Worm (Caenorhabditis elegans) whole organism, L4 larva: Measurements from ENCODE around the gene K09A9.8.

Source experiments
- ZK546.5 ChIP-seq, 2 experiments: sonication (generic microtip); optimal IDR thresholded peaks; 2 replicates each; lab custom pipeline; 2017; ENCODE audit warnings: missing biosample characterization in 2 of 2, missing genetic modification characterization in 2 of 2
- hif-1 ChIP-seq, 2 experiments: sonication (generic microtip); optimal IDR thresholded peaks; 2 replicates each; lab custom pipeline; 2016 to 2017; ENCODE audit warnings: missing compliant biosample characterization in 2 of 2, missing genetic modification characterization in 2 of 2, missing genetic modification reagents in 2 of 2, missing genotype in 2 of 2, mild to moderate bottlenecking in 1 of 2
- lin-39 ChIP-seq: fragments of 150-350 bp; optimal IDR thresholded peaks from 2 replicates; lab custom pipeline; 2014; ENCODE audit warnings: missing biosample characterization, missing genetic modification reagents, missing genetic modification characterization
- mdl-1 ChIP-seq, 2 experiments: fragments of 150-350 bp in 1 of 2; sonication (generic microtip) in 1 of 2; optimal IDR thresholded peaks; 2 replicates each; lab custom pipeline; 2014 to 2017; ENCODE audit warnings: missing biosample characterization in 2 of 2, missing genetic modification characterization in 2 of 2
- mdt-29 ChIP-seq: fragments of 200-800 bp; sonication (Bioruptor generic); IDR thresholded peaks from 2 replicates; pipeline ENCODE4 v1.3.6; 2022; ENCODE audit warnings: missing genetic modification reagents, missing genetic modification characterization, missing compliant biosample characterization
- mxl-3 ChIP-seq: fragments of 200-800 bp; sonication (Bioruptor generic); optimal IDR thresholded peaks from 2 replicates; lab custom pipeline; 2018; ENCODE audit warnings: mild to moderate bottlenecking, missing genetic modification characterization, missing compliant biosample characterization
- nhr-237 ChIP-seq: sonication (generic microtip); optimal IDR thresholded peaks from 2 replicates; lab custom pipeline; 2017; ENCODE audit warnings: missing biosample characterization, missing genetic modification characterization
- nhr-76 ChIP-seq: fragments of 150-350 bp; optimal IDR thresholded peaks from 2 replicates; lab custom pipeline; 2014; ENCODE audit warnings: missing biosample characterization, missing genetic modification characterization
- nhr-77 ChIP-seq: fragments of 150-350 bp; optimal IDR thresholded peaks from 2 replicates; lab custom pipeline; 2014; ENCODE audit warnings: missing biosample characterization, missing genetic modification characterization
- pha-4 ChIP-seq, 2 experiments: fragments of 150-350 bp in 1 of 2; fragments of 200-800 bp in 1 of 2; sonication (Bioruptor generic) in 1 of 2; IDR thresholded peaks in 1 of 2; optimal IDR thresholded peaks in 1 of 2; 2 replicates each; pipeline versions ENCODE4 v1.3.6 to Lab custom; 2014 to 2022; ENCODE audit warnings: missing genetic modification characterization in 2 of 2, missing genetic modification reagents in 2 of 2, missing biosample characterization in 1 of 2, missing compliant biosample characterization in 1 of 2
- sdz-12 ChIP-seq: fragments of 200-800 bp; sonication (Bioruptor generic); optimal IDR thresholded peaks from 2 replicates; lab custom pipeline; 2018; ENCODE audit warnings: mild to moderate bottlenecking, missing genetic modification characterization, missing compliant biosample characterization
- snpc-4 ChIP-seq: fragments of 150-350 bp; optimal IDR thresholded peaks from 2 replicates; lab custom pipeline; 2014; ENCODE audit warnings: missing biosample characterization, missing genetic modification characterization
- ztf-11 ChIP-seq: fragments of 150-350 bp; optimal IDR thresholded peaks from 2 replicates; lab custom pipeline; 2014; ENCODE audit warnings: missing biosample characterization, missing genetic modification characterization

- no peak for TF ChIP-seq mxl-3 (GFP tag; lab: Kevin White, UChicago)
- no peak for TF ChIP-seq nhr-77 (tag; lab: Kevin White, UChicago)
- no peak for TF ChIP-seq nhr-76 (tag; lab: Kevin White, UChicago)
- TF ChIP-seq nhr-237 (tag; lab: Kevin White, UChicago): no peak
- TF ChIP-seq mdt-29: no peak
- TF ChIP-seq hif-1 (tag; optimal IDR thresholded peaks at IDR 0.05; lab: Kevin White, UChicago): no peak
- TF ChIP-seq pha-4 (GFP tag; IDR thresholded peaks at IDR 0.05; lab: Robert Waterston, UW): no peak
- TF ChIP-seq pha-4 (tag; optimal IDR thresholded peaks at IDR 0.05; lab: Kevin White, UChicago): no peak
- no peak for TF ChIP-seq ztf-11
- TF ChIP-seq mdl-1 (tag; optimal IDR thresholded peaks at IDR 0.05; lab: Kevin White, UChicago): no peak
- no peak for TF ChIP-seq sdz-12 (GFP tag; lab: Kevin White, UChicago)
- no peak for TF ChIP-seq ZK546.5 (tag; optimal IDR thresholded peaks at IDR 0.05; lab: Kevin White, UChicago)
- no peak for TF ChIP-seq snpc-4
- TF ChIP-seq lin-39 (tag; lab: Kevin White, UChicago): no peak
These were observed 16.8 kb upstream of the K09A9.8 start, which contains the start of gene K09E9.3 for ce11 chrX:15613745-15614229.
